Worm (Caenorhabditis elegans): ENCODE data around the gene lurp-4.

Gene lurp-4

ce11 chrV:13111599-13112191 lies 19.2 kb downstream of the lurp-4 start:
- TF ChIP-seq lin-32 (GFP tag; optimal IDR thresholded peaks at IDR 0.05) (no peak), cnd-1 (tag; optimal IDR thresholded peaks at IDR 0.05) (no peak), tbx-8 (GFP tag; optimal IDR thresholded peaks at IDR 0.05) (no peak), unc-62 (GFP tag; optimal IDR thresholded peaks at IDR 0.05) (no peak), blmp-1 (tag; optimal IDR thresholded peaks at IDR 0.05) (no peak), ces-1 (GFP tag; optimal IDR thresholded peaks at IDR 0.05) (peak; percentile 68), zip-8 (tag; optimal IDR thresholded peaks at IDR 0.05) (no peak)

DNA sequence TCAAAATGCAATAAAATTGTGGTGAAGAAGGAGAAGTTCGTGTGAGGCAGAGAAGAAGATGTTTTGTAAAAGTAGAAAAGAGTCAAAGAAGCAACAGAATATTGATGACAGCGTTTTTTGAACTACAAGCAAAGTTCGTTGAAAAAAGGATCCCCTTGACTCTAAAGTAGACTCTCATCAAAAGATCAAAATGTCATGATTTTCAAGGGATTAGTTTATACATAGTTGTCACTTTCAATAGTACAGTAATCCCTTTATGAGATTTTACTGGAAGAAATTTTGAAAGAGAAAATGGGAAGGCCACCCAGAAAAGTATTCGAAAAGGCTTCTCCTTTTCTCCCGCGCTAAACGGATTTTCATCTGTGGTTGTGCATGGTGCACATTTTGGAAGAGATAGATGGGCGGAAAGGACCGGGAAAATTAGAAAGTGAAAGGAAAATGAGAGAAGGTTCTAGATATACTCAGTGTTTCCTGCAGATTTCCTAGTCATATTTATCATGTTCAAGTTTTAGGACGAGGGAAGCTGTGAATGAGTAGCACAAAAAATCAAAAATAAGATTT lies 20.6 kb downstream of the lurp-4 start:
- TF ChIP-seq mab-5 (tag; optimal IDR thresholded peaks at IDR 0.05) (no peak), unc-62 (GFP tag; optimal IDR thresholded peaks at IDR 0.05) (no peak), ces-1 (GFP tag; optimal IDR thresholded peaks at IDR 0.05) (peak; percentile 97), snpc-4 (tag; optimal IDR thresholded peaks at IDR 0.05) (no peak), nhr-237 (tag; optimal IDR thresholded peaks at IDR 0.05) (no peak), zip-8 (tag; optimal IDR thresholded peaks at IDR 0.05) (no peak)

DNA sequence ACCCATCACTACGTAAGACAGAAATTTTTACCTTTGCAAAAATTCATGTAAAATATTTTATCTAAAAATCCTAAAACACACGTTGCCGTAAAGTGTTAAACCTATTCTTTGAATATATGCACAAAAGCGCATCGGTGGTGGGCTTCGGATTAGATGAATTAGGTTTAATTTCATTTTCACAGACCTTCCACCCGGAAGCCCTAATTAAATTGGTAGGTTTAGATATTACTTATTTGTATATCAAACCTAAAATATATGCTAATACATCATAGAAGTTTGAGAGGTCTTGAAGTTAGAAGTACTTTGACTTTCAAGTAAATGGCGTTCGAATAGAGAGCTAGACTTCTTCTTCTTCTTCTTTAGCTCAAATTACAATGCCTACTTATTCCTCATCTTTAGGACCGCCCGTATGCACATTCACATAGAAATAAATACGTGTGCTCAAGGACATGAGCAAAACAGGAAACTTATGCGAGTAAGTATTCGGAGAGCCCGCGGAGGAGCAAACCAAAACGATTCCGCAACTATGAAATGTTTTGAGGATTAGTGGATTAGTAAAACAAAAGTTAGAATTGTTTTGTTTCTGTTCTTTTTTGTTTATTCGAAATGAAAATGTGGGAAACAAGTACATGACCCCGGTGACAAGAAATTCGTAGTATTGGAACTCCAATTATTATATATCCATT lies 22.2 kb downstream of the lurp-4 start:
- TF ChIP-seq ces-1 (GFP tag; optimal IDR thresholded peaks at IDR 0.05) (peak; percentile 95), mep-1 (tag; optimal IDR thresholded peaks at IDR 0.05) (no peak)

DNA sequence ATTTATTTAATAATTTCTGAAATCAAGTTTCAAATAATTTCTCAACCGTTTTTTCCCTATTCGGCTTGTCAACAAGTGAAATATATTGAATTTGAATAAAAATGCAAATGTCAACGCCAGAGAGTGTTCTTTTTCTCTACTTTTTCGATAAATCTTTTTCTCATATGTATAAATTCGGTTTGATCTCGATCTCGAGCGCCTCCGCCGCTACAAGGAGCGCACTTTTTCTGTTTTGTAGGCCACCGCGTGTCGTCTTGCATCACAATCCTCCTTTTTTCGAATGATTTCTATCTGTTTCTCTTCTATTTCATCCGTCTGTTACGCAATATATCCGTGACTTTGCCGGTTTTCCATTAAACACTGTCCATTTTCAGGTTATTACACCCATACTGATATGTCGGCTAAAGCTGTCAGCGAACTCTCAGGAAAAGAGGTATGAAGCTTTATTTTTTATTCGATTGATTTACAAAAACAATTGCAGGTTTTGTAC lies 23.7 kb downstream of the lurp-4 start, which contains the start of gene acly-2:
Gene acly-2, plus strand, starts transcription at position 375 of the 490 bp plus-strand sequence.
- TF ChIP-seq mep-1 (tag; optimal IDR thresholded peaks at IDR 0.05), result no peak
- no peak for TF ChIP-seq elt-3 (tag; optimal IDR thresholded peaks at IDR 0.05)
- peak; percentile 75 for TF ChIP-seq zip-8 (tag; optimal IDR thresholded peaks at IDR 0.05)
- no peak for TF ChIP-seq sem-2 (GFP tag; optimal IDR thresholded peaks at IDR 0.05)
- TF ChIP-seq ham-2 (GFP tag; optimal IDR thresholded peaks at IDR 0.05), result peak; percentile 33
- TF ChIP-seq ztf-11 (tag; optimal IDR thresholded peaks at IDR 0.05), result no peak
- peak; percentile 25 for TF ChIP-seq elt-1 (tag; optimal IDR thresholded peaks at IDR 0.05; ENCODE audit: borderline replicate concordance, insufficient read depth)

ce11 chrV:13120097-13120496 lies 27.6 kb downstream of the lurp-4 start, which contains the start of gene max-1:
Gene max-1 (minus strand): TSS chrV:13120220.
- TF ChIP-seq nhr-76 (tag; optimal IDR thresholded peaks at IDR 0.05) (no peak), sptf-1 (tag; optimal IDR thresholded peaks at IDR 0.05) (no peak), cnd-1 (tag; optimal IDR thresholded peaks at IDR 0.05) (peak; percentile 73), elt-3 (tag; optimal IDR thresholded peaks at IDR 0.05) (no peak), ces-1 (GFP tag; optimal IDR thresholded peaks at IDR 0.05) (peak; percentile 9), lin-32 (GFP tag; optimal IDR thresholded peaks at IDR 0.05) (peak; percentile 91), unc-62 (GFP tag; optimal IDR thresholded peaks at IDR 0.05) (peak; percentile 66)

DNA sequence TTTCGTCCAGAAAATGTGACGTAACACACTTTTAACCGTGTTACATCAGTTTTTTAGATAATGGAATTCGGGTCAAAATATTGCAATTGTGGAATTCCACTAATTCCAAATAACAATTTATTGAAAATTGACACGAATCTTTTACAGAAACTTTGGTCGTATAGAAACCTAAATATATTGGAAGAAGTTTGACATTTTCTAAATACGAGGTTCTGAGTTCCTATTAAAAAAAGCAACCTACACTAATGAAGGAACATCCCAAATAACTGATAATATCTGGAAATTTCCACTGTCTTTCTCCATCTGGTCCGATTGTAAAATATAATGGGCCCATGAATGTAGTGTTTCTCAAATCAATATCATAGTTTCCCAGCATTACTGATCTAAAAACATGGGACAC lies 28.8 kb downstream of the lurp-4 start:
- TF ChIP-seq unc-39 (tag; optimal IDR thresholded peaks at IDR 0.05) (no peak), zip-8 (tag; optimal IDR thresholded peaks at IDR 0.05) (peak; percentile 57)

ce11 chrV:13129895-13130294 lies 37.4 kb downstream of the lurp-4 start, which contains the start of gene eat-6:
Gene eat-6 (minus strand): TSS chrV:13129995.
- TF ChIP-seq nhr-2 (tag; optimal IDR thresholded peaks at IDR 0.05) (no peak), blmp-1 (tag; optimal IDR thresholded peaks at IDR 0.05) (no peak), pha-4 (tag; optimal IDR thresholded peaks at IDR 0.05) (no peak), mls-2 (tag; optimal IDR thresholded peaks at IDR 0.05) (no peak), ces-1 (GFP tag; optimal IDR thresholded peaks at IDR 0.05) (no peak), lin-13 (tag; optimal IDR thresholded peaks at IDR 0.05) (no peak), lin-32 (GFP tag; optimal IDR thresholded peaks at IDR 0.05) (no peak), sem-2 (GFP tag; optimal IDR thresholded peaks at IDR 0.05) (no peak), sptf-1 (tag; optimal IDR thresholded peaks at IDR 0.05) (no peak), tbx-8 (GFP tag; optimal IDR thresholded peaks at IDR 0.05) (no peak), ztf-11 (tag; optimal IDR thresholded peaks at IDR 0.05) (no peak), ceh-39 (tag; optimal IDR thresholded peaks at IDR 0.05) (no peak)
